Worm (Caenorhabditis elegans): ENCODE results near the gene Y48E1B.3.

DNA sequence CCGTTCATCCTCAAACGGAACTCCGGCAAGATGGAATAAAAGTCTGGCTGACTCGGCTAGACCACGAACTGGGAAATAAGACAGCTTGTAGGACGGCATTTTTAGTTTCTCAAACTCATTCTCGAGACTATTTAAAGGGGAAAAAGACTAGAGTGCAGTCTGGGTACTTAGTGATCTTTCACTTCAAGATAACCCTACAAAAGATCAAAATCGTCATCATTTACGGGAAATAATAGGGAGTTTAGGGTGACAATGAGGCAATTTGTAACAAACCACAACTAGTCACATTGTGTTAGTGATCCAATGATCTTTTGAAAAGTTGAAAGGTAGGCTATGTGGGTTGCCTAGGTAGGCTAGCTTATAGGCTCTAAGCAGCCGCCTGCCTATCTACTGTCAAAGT is 48.2 kb upstream of the Y48E1B.3 start, which contains the start of gene gst-14:
- TF ChIP-seq pha-4 (tag; optimal IDR thresholded peaks at IDR 0.05), result no peak
- TF ChIP-seq ama-1 (optimal IDR thresholded peaks at IDR 0.05), result no peak
- TF ChIP-seq unc-42 (tag; optimal IDR thresholded peaks at IDR 0.05), result no peak
- TF ChIP-seq ref-2 (tag; optimal IDR thresholded peaks at IDR 0.05), result no peak
- TF ChIP-seq tbx-2 (tag; optimal IDR thresholded peaks at IDR 0.05), result no peak
- no peak for TF ChIP-seq hlh-15 (tag; optimal IDR thresholded peaks at IDR 0.05)
- no peak for TF ChIP-seq nfya-1 (tag; optimal IDR thresholded peaks at IDR 0.05)
